Worm (Caenorhabditis elegans) whole organism, L3 larva: ENCODE measurements around the gene fard-1.

Source experiments
- ceh-28 ChIP-seq: fragments of 150-350 bp; optimal IDR thresholded peaks from 2 replicates; lab custom pipeline; 2014; ENCODE audit warnings: missing biosample characterization, missing genetic modification reagents, missing genetic modification characterization
- elt-2 ChIP-seq: sonication (generic microtip); optimal IDR thresholded peaks from 2 replicates; lab custom pipeline; 2016; ENCODE audit warnings: missing genetic modification reagents, mild to moderate bottlenecking, missing genetic modification characterization, missing compliant biosample characterization
- lin-15B ChIP-seq: fragments of 150-350 bp; optimal IDR thresholded peaks from 2 replicates; lab custom pipeline; 2014; ENCODE audit warnings: missing biosample characterization, missing genetic modification characterization
- lin-39 ChIP-seq: fragments of 150-350 bp; optimal IDR thresholded peaks from 2 replicates; lab custom pipeline; 2018; ENCODE audit warnings: missing biosample characterization, missing genetic modification reagents, missing genetic modification characterization
- nhr-67 ChIP-seq: fragments of 150-350 bp; optimal IDR thresholded peaks from 2 replicates; lab custom pipeline; 2014; ENCODE audit warnings: missing biosample characterization, missing genetic modification characterization
- unc-62 ChIP-seq: fragments of 150-350 bp; sonication (generic microtip); optimal IDR thresholded peaks from 4 replicates; lab custom pipeline; 2014; ENCODE audit warnings: missing biosample characterization, missing genetic modification reagents, missing genetic modification characterization

DNA sequence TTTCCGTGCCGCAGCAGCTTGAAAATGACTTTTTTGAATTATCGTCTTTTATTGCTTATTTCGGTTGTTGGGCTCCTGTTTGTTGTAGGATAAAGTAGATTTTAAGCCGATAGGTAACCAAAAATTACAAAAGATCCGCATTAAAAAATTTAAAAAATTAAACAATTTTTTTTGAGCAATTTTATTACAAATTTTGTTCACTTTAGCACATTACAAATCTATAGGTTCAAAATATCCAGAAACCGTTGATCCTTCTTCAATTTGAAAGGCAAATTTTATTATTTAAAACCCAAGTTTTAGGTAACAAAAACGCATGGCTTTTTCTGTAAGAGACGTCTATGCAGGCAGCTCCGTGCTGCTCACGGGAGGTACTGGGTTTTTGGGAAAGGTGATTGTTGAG is at the start of gene fard-1:
- TF ChIP-seq lin-39 (tag; lab: Kevin White, UChicago), result no peak
- no peak for TF ChIP-seq unc-62
- no peak for TF ChIP-seq nhr-67
- TF ChIP-seq ceh-28 (tag; lab: Kevin White, UChicago), result no peak
- TF ChIP-seq lin-15B (tag; lab: Kevin White, UChicago), result no peak
- TF ChIP-seq elt-2, result no peak
